Fruit fly (Drosophila melanogaster) Kc167 (cell line): Measurements from ENCODE around the gene Gbeta76C.

Experiments used
- Myc ChIP-seq: fragments of >200 bp; optimal IDR thresholded peaks from 2 replicates; lab custom pipeline; 2017; ENCODE audit warnings: missing external identifiers
- Sin3A ChIP-seq: fragments of >200 bp; optimal IDR thresholded peaks from 2 replicates; lab custom pipeline; 2018; ENCODE audit warnings: missing external identifiers
- h ChIP-seq: fragments of >200 bp; optimal IDR thresholded peaks from 3 replicates; lab custom pipeline; 2018; ENCODE audit warnings: missing external identifiers
- insv ChIP-seq: fragments of >200 bp; optimal IDR thresholded peaks from 3 replicates; lab custom pipeline; 2018; ENCODE audit warnings: missing external identifiers
- psq ChIP-seq: fragments of >200 bp; optimal IDR thresholded peaks from 2 replicates; lab custom pipeline; 2017; ENCODE audit warnings: missing external identifiers
- ttk ChIP-seq: sonication (Bioruptor generic); optimal IDR thresholded peaks from 2 replicates; lab custom pipeline; 2017; ENCODE audit warnings: missing external identifiers

Gbeta76C gene

DNA sequence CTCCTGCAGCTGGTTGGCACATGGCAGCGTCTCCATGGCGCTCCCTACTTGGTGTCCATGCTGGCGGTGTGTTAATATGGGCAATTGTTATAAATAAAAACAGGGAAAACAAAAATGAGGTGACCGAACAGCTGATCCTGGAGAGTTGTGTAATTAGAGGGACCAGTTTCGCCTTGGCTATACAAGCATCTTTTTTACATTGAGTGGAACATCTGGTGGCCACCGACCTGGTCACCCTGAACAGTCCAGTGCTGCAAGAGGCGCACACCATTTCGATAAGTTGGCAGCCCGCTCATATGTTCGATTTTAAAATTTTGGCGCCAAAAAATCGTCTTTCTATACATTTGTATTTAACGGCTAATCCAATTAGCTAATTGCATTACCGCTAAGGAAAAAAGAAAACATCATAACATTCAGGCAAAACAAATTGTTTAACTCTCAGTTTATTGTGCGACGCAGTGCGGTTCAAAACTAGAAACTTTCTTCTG, at the start of gene Gbeta76C, which contains the start of gene CG8765:
TSS of gene Gbeta76C (plus strand) at position 438 of the 488 bp plus-strand sequence.
TSS of gene CG8765 (minus strand) at position 154 of the 488 bp plus-strand sequence.
- TF ChIP-seq psq (lab: Kevin White, UChicago) (no peak), h (no peak), insv (lab: Kevin White, UChicago) (no peak), Myc (lab: Kevin White, UChicago) (no peak), ttk (lab: Kevin White, UChicago) (no peak), Sin3A (lab: Kevin White, UChicago) (no peak)

DNA sequence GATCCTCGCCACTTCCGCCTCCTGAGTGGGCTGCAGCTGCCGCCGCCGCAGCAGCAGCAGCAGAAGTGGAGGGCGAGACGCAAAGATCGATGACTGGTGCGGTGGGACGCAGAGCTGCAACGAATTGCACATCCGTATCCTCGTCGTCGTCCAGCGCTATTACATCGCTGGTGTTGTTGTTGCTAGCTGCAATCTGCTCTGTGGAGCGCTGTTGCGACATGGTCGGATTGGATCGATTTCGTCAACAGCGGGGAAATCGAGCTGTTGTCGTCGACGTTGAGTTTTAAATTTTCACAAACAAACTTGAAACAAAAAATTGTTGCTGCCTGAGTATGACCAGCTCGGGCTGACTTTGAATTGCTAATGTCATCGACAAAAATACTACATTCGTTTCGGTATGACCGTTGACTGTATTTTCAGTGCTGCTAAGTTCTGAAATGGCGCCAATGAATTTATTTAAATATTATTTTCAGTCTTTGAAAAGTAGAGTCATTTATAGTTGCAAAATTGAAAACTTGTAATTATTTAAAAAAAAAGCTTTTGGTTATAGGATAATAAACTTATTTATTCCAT, 44.9 kb upstream of the Gbeta76C start, which contains the start of gene Rnf146:
TSS of gene Rnf146 (minus strand) at position 369 of the 573 bp plus-strand sequence.
- TF ChIP-seq h (no peak), Sin3A (lab: Kevin White, UChicago) (no peak), Myc (lab: Kevin White, UChicago) (no peak), insv (lab: Kevin White, UChicago) (no peak), psq (lab: Kevin White, UChicago) (no peak), ttk (lab: Kevin White, UChicago) (no peak)

DNA sequence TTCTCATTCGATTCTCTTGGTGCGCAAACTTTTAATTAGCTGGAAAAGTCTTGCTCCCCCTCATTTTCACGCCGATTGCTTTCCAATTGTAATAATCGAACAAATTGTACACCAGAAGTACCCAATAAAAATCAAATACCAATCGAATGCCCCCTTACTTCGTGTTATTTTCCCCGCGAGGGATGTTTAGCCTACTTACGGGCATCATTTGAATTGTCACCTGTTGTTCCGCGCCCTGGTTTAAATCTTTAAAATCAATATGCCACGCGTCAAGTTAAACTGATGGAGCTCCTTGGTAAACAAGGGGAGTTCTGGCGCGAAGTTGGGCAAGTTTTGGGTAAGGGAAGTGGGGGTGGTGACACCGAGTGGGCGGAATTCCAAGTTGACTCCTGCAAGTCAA, 41.1 kb upstream of the Gbeta76C start:
- TF ChIP-seq insv (lab: Kevin White, UChicago): no peak
- TF ChIP-seq psq (lab: Kevin White, UChicago): no peak
- no peak for TF ChIP-seq Myc (lab: Kevin White, UChicago)
- no peak for TF ChIP-seq ttk (lab: Kevin White, UChicago)
- no peak for TF ChIP-seq Sin3A (lab: Kevin White, UChicago)
- no peak for TF ChIP-seq h

DNA sequence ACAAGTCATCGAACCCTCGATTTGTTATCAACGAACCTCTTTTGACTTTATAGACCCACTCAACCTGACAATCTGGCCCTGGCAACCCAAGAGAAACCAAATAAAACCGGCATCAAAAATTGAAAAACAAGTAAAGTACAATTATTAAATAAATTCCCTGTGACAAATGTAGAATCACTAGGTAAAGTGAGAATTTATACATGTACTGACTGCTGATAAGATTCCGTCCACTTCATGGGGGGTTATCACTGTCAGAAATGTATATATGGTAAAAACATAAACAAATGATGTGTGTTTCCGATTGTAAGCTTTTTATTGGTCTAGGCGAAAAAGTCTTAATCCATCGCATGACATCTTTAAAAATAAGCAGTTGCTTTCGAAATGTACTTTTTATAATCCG, 38.8 kb upstream of the Gbeta76C start:
- TF ChIP-seq Myc (lab: Kevin White, UChicago): no peak

DNA sequence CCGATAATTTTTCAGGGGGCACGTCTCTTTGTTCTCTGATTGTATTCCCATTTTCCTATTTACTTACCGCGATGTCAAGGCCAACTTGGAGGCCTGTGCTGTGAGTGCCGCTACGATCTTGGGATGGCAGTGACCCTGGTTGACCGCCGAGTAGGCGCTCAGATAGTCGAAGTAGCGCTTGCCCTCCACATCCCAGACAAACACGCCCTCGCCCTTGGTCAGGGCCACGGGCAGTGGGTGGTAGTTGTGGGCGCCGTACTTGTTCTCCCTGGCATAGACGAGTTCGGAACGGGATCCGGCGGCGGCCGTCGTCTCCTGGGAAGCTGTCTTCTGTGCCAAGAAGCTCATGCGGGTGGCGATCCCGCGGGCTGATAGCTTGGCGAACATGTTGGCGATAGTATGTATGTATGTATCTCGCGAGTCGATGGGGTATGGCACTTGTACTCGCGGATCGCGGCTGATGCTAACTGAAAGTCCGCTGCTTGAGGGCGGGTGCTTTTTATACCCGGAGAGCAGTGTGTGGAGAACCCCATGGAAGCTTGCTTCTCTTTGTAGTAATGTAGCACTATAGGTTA, 38.0 kb upstream of the Gbeta76C start, which contains the start of gene Oat:
TSS of gene Oat (minus strand) at position 478 of the 575 bp plus-strand sequence.
- TF ChIP-seq Sin3A (lab: Kevin White, UChicago) (no peak), h (no peak), insv (lab: Kevin White, UChicago) (no peak)

DNA sequence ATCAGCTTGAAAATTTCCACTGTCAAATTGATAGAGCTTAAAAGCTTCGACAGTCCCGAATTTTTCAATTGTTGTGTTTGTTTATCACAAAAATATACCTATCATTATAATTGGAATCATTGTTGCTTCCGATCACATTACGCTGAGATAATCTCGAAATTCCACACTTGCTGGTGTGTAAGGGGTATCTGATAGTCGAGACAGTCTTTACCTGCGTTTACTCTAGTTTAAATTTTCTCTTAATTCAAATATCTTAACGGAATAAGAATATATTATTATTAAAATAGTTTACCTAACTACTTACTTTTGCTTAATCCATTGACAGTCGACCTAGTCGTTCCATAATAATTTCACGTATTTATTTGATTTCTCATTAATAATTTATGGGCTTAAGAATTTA, 37.3 kb upstream of the Gbeta76C start:
- no peak for TF ChIP-seq insv (lab: Kevin White, UChicago)
- TF ChIP-seq ttk (lab: Kevin White, UChicago): no peak
- TF ChIP-seq psq (lab: Kevin White, UChicago): no peak
- TF ChIP-seq Myc (lab: Kevin White, UChicago): no peak
- no peak for TF ChIP-seq Sin3A (lab: Kevin White, UChicago)
- no peak for TF ChIP-seq h

DNA sequence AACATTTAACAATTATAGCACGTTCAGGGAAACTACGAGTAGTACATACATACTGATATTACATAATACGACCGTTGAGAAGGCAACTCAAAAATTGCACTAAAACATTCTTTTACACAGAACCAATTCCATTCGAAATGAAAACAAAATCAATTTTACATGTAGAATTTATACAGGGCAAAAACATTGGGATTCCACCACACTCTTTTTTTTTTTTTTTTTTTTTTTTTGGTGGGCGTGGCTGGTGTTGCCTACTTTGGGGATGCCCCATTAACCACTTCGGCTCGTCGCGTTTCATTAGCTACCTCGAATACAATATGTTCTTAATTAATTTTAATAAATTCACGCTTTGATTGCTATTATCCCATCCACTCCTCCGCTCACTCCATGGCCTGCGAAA, 36.8 kb upstream of the Gbeta76C start:
- no peak for TF ChIP-seq ttk (lab: Kevin White, UChicago)
- no peak for TF ChIP-seq insv (lab: Kevin White, UChicago)
- TF ChIP-seq psq (lab: Kevin White, UChicago): no peak
- TF ChIP-seq h: no peak
- TF ChIP-seq Sin3A (lab: Kevin White, UChicago): no peak
- TF ChIP-seq Myc (lab: Kevin White, UChicago): no peak

DNA sequence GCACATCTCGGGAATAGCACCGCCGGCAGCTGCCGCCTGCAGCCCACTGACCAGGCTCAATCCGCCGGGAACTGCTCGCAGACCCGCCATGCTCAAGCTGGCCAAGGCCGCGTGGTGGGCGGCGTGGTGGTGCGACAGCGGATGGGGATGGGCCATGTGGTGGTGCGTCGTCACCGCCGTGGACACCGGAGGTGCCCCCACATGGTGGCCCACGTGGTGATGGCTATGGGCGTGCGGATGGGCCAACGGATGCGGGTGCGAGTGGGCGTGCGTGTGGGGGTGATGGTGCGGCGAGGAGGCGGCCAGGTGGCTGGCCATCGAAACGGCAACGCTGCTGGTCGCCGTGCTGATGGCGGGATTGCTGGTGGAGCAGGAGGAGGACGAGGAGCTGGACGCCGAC, 34.0 kb upstream of the Gbeta76C start:
- TF ChIP-seq Sin3A (lab: Kevin White, UChicago): no peak
- no peak for TF ChIP-seq h
- TF ChIP-seq insv (lab: Kevin White, UChicago): no peak
- no peak for TF ChIP-seq ttk (lab: Kevin White, UChicago)
- no peak for TF ChIP-seq psq (lab: Kevin White, UChicago)
- no peak for TF ChIP-seq Myc (lab: Kevin White, UChicago)

DNA sequence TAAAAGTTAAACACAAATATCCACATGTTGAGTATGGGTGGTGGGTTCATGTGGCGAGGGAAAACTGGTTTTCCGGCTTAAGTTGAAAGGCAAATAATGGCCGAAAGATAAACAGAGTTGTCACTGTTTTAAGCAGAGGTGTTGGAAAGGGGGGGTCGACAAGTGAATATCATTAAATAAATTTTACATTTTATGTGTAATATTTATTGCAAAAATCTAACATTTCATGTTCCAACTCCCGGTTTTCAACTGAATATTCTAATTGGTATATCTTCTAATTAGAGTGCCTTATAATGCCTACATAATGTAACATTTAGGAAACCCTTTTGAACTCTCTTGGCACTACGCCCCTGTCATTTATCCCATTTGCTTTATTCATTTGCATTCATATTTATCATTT, 31.5 kb upstream of the Gbeta76C start:
- TF ChIP-seq psq (lab: Kevin White, UChicago): no peak
- TF ChIP-seq h: no peak
- no peak for TF ChIP-seq ttk (lab: Kevin White, UChicago)
- TF ChIP-seq Myc (lab: Kevin White, UChicago): no peak
- TF ChIP-seq insv (lab: Kevin White, UChicago): no peak
- TF ChIP-seq Sin3A (lab: Kevin White, UChicago): no peak

DNA sequence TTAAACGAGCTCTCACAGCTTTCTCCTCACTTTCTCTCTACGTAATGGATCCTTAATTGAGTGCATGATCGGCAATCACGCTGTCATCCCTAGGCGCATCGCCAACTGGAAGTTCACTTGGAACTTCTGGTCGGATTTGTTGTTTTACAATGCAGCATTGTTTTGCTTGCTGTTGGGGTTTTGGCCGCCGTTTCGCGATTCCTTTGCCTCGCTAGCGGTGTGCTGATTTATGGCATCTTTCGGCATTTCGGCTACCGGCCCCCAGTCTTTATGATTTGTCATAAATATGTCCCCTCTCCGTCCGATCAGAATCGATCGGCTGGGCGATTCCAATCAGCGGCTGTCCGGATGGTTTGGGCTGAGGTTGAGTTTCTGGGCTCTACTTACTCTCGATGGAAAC, 24.5 kb upstream of the Gbeta76C start:
- TF ChIP-seq h (no peak), Myc (lab: Kevin White, UChicago) (no peak), insv (lab: Kevin White, UChicago) (no peak), ttk (lab: Kevin White, UChicago) (no peak), psq (lab: Kevin White, UChicago) (no peak), Sin3A (lab: Kevin White, UChicago) (no peak)

DNA sequence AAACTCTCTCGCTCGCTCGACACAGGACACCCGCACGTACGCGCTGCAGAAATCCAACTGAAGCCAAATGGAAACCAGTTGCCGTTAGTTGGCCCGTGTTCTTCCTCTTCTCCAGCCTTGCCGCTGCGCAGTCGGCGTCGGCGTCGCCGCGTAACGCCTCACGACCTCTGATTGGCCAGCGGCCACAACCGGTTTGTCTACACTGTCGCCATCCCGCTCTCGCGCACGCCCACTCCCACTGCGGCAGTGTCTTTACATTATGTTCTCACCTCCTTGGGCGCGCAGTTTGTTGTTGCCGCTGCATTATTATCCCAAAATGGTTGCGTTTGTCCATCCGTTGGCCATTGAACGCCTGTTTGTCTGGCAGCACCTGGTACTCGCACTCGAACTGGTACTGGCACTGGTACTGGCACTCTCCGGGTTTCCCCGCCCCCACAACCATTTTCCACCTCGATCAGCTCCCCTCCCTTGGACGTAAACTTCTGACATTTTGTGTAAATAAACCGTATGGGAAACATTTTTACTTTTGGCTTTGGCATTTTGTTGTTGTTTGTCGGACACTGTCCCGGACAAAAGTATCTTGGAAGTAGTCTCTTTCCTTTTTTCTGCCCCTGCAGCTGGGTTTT, 23.7 kb upstream of the Gbeta76C start, which contains the start of gene tey:
TSS of gene tey (minus strand) at position 500 of the 626 bp plus-strand sequence.
- TF ChIP-seq Myc (lab: Kevin White, UChicago) (no peak), ttk (lab: Kevin White, UChicago) (no peak)

DNA sequence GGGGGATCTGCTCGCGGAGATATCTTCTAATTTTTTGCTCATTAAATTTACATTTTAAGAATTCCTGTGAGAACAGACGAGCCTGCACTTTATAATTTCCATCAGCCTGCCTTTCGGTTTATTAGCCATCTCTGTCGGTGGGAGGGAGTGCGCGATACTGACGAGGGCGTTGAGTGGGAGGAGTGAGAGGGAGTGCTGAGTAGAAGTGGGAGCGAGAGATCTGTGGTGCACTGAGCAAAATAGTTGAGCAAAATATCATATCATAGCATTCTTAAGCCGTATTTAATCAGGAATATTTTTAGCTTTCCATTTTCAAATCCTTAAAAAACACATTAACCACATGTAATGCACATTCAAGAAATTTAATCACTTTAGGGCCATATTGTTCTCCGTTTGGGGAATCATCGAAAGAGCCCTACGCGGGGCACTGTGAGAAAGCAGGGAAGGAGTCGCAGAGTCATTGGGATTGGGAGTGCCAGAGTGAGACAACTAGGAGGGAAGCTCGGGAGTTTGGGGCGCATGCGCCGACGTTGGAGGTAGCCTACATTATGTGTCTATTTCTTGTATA, 22.3 kb upstream of the Gbeta76C start:
- TF ChIP-seq h (no peak), insv (lab: Kevin White, UChicago) (no peak), Myc (lab: Kevin White, UChicago) (no peak), Sin3A (lab: Kevin White, UChicago) (no peak), psq (lab: Kevin White, UChicago) (no peak), ttk (lab: Kevin White, UChicago) (no peak)
